Fruit fly (Drosophila melanogaster) whole organism, prepupa: ENCODE data around the gene Oatp33Eb.
A peak's percentile ranks its signal among the peaks of the same experiment; 100 is the strongest.

Experiments used
- CG10631 ChIP-seq: fragments of 200-800 bp; sonication (Bioruptor generic); optimal IDR thresholded peaks from 2 replicates; lab custom pipeline; 2016; ENCODE audit warnings: missing biosample characterization, missing genetic modification characterization
- CG10669 ChIP-seq: fragments of 200-800 bp; sonication (Bioruptor generic); optimal IDR thresholded peaks from 3 replicates; lab custom pipeline; 2018; ENCODE audit warnings: missing biosample characterization, mild to moderate bottlenecking, missing genetic modification characterization, moderate library complexity
- CG11762 ChIP-seq: fragments of 200-800 bp; sonication (Bioruptor generic); optimal IDR thresholded peaks from 3 replicates; lab custom pipeline; 2016; ENCODE audit warnings: missing biosample characterization, missing genetic modification characterization; ENCODE audit not compliant: insufficient read depth
- CG11902 ChIP-seq: fragments of 200-800 bp; sonication (Bioruptor generic); optimal IDR thresholded peaks from 3 replicates; lab custom pipeline; 2016; ENCODE audit warnings: missing biosample characterization, missing genetic modification characterization
- CG16779 ChIP-seq: fragments of 200-800 bp; sonication (Bioruptor generic); optimal IDR thresholded peaks from 3 replicates; lab custom pipeline; 2017; ENCODE audit warnings: missing biosample characterization, mild to moderate bottlenecking, missing genetic modification characterization
- CG32006 ChIP-seq: fragments of 200-800 bp; sonication (Bioruptor generic); optimal IDR thresholded peaks from 3 replicates; lab custom pipeline; 2017; ENCODE audit warnings: missing biosample characterization, mild to moderate bottlenecking, missing genetic modification characterization
- CG4318 ChIP-seq: fragments of 200-800 bp; sonication (Bioruptor generic); optimal IDR thresholded peaks from 3 replicates; lab custom pipeline; 2017; ENCODE audit warnings: missing biosample characterization, mild to moderate bottlenecking, missing genetic modification characterization
- CG6163 ChIP-seq: fragments of 200-800 bp; sonication (Bioruptor generic); IDR thresholded peaks from 3 replicates; pipeline ENCODE4 v1.3.6; 2022; ENCODE audit warnings: missing biosample characterization, missing genetic modification characterization
- CG6276 ChIP-seq: fragments of 200-800 bp; sonication (Bioruptor generic); optimal IDR thresholded peaks from 2 replicates; lab custom pipeline; 2017; ENCODE audit warnings: missing biosample characterization, mild to moderate bottlenecking, missing genetic modification characterization
- CG6854 ChIP-seq: fragments of 200-800 bp; sonication (Bioruptor generic); optimal IDR thresholded peaks from 2 replicates; lab custom pipeline; 2017; ENCODE audit warnings: missing biosample characterization, mild to moderate bottlenecking, missing genetic modification characterization
- CG8119 ChIP-seq: fragments of 200-800 bp; sonication (Bioruptor generic); IDR thresholded peaks from 3 replicates; pipeline ENCODE4 v1.3.6; 2022; ENCODE audit warnings: missing biosample characterization, missing genetic modification characterization
- CG8319 ChIP-seq: fragments of 200-800 bp; sonication (Bioruptor generic); optimal IDR thresholded peaks from 3 replicates; lab custom pipeline; 2016; ENCODE audit warnings: missing biosample characterization, missing genetic modification characterization
- CG8632 ChIP-seq: fragments of 200-800 bp; sonication (Bioruptor generic); optimal IDR thresholded peaks from 3 replicates; lab custom pipeline; 2016; ENCODE audit warnings: missing biosample characterization, missing genetic modification characterization
- Eip78C ChIP-seq: fragments of 200-800 bp; sonication (Bioruptor generic); peaks from one replicate; lab custom pipeline; 2016; ENCODE audit warnings: missing biosample characterization, missing genetic modification characterization
- Eip93F ChIP-seq: fragments of 200-800 bp; sonication (Bioruptor generic); optimal IDR thresholded peaks from 2 replicates; lab custom pipeline; 2016; ENCODE audit warnings: missing biosample characterization, mild to moderate bottlenecking, missing genetic modification characterization
- Hr38 ChIP-seq: sonication (Bioruptor generic); optimal IDR thresholded peaks from 2 replicates; lab custom pipeline; 2016; ENCODE audit warnings: missing biosample characterization, missing genetic modification characterization
- Hr39 ChIP-seq: fragments of 200-800 bp; sonication (Bioruptor generic); optimal IDR thresholded peaks from 2 replicates; lab custom pipeline; 2016; ENCODE audit warnings: missing biosample characterization, missing genetic modification characterization
- Lpt ChIP-seq: fragments of 200-800 bp; sonication (Bioruptor generic); optimal IDR thresholded peaks from 3 replicates; lab custom pipeline; 2016; ENCODE audit warnings: missing biosample characterization, missing genetic modification characterization
- Sox14 ChIP-seq: fragments of 200-800 bp; sonication (Bioruptor generic); optimal IDR thresholded peaks from 3 replicates; lab custom pipeline; 2016; ENCODE audit warnings: missing biosample characterization, missing genetic modification characterization
- Sox15 ChIP-seq: fragments of 200-800 bp; sonication (Bioruptor generic); optimal IDR thresholded peaks from 3 replicates; lab custom pipeline; 2016; ENCODE audit warnings: missing biosample characterization, missing genetic modification characterization
- achi ChIP-seq: fragments of 200-800 bp; sonication (Bioruptor generic); optimal IDR thresholded peaks from 3 replicates; lab custom pipeline; 2016; ENCODE audit warnings: missing biosample characterization, missing genetic modification characterization
- dac ChIP-seq: fragments of 200-800 bp; sonication (Bioruptor generic); optimal IDR thresholded peaks from 2 replicates; lab custom pipeline; 2017; ENCODE audit warnings: missing biosample characterization, mild to moderate bottlenecking, missing genetic modification characterization
- eg ChIP-seq: fragments of 200-800 bp; sonication (Bioruptor generic); IDR thresholded peaks from 3 replicates; pipeline ENCODE4 v1.3.6; 2022; ENCODE audit warnings: missing biosample characterization, missing genetic modification characterization
- fd59A ChIP-seq: fragments of 200-800 bp; sonication (Bioruptor generic); optimal IDR thresholded peaks from 2 replicates; lab custom pipeline; 2017; ENCODE audit warnings: missing biosample characterization, mild to moderate bottlenecking, missing genetic modification characterization, missing genetic modification reagents
- fd85E ChIP-seq: fragments of 200-800 bp; sonication (Bioruptor generic); optimal IDR thresholded peaks from 3 replicates; lab custom pipeline; 2016; ENCODE audit warnings: missing biosample characterization, missing genetic modification characterization
- fkh ChIP-seq: fragments of 200-800 bp; sonication (Bioruptor generic); optimal IDR thresholded peaks from 3 replicates; lab custom pipeline; 2017; ENCODE audit warnings: missing biosample characterization, mild to moderate bottlenecking, missing genetic modification characterization, moderate library complexity
- pdm3 ChIP-seq: fragments of 200-800 bp; sonication (Bioruptor generic); optimal IDR thresholded peaks from 3 replicates; lab custom pipeline; 2016; ENCODE audit warnings: missing biosample characterization, missing genetic modification characterization
- ss ChIP-seq, 2 experiments: fragments of 200-800 bp; sonication (Bioruptor generic); optimal IDR thresholded peaks; 2 replicates in 1 of 2; 3 replicates in 1 of 2; lab custom pipeline; 2017 to 2018; ENCODE audit warnings: mild to moderate bottlenecking in 2 of 2, missing biosample characterization in 2 of 2, missing genetic modification characterization in 2 of 2, moderate library complexity in 1 of 2
- svp ChIP-seq: fragments of 200-800 bp; sonication (Bioruptor generic); peaks from one replicate; lab custom pipeline; 2016; ENCODE audit warnings: missing biosample characterization, missing genetic modification characterization
- topi ChIP-seq: fragments of 200-800 bp; sonication (Bioruptor generic); optimal IDR thresholded peaks from 3 replicates; lab custom pipeline; 2016; ENCODE audit warnings: missing biosample characterization, missing genetic modification characterization

The Oatp33Eb gene

DNA sequence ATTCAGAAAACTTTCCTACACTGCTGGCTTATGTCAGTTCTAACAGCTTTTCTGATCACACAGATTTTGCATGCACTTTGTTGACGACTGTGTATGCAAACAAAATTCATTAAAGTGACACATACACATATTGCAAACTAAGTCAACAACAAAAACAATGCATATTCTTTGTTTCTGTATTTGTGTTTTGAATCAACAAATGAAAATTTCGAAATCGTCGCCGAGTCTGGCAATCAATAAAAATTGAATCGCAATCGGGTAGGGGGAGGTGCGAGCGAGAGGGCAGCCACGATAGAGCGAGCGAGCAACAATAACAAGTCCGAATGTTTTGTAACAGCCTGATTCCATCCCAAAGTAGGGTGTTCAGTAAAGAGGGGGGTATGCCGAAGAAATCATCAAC, 14.8 kb downstream of the Oatp33Eb start (continued):
- TF ChIP-seq dac (no peak), CG11762 (no peak), CG8319 (GFP tag; lab: Kevin White, UChicago) (no peak), CG4318 (GFP tag; lab: Kevin White, UChicago) (no peak)

DNA sequence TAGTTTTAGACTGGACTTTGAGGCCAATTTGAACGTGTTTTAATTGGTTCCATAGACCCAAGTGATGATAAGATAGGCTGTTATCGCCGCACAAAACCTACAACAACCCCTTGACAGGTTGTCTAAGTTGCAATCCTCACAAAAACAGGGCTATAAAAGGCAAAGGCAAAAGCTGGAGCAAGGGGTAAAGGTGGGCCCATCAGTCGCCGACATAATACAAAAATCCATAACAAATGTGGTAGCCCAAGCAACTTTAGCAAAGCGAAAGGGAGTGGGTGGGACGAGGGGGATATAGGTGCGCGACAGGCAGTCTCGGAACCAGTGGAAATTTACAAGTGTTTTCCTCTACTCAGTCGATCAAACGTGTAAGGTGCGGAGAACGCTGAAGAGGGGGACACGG, 15.8 kb downstream of the Oatp33Eb start:
- TF ChIP-seq CG32006 (GFP tag; lab: Kevin White, UChicago) (no peak), fkh (GFP tag; lab: Kevin White, UChicago) (peak; percentile 15), svp (no peak)

DNA sequence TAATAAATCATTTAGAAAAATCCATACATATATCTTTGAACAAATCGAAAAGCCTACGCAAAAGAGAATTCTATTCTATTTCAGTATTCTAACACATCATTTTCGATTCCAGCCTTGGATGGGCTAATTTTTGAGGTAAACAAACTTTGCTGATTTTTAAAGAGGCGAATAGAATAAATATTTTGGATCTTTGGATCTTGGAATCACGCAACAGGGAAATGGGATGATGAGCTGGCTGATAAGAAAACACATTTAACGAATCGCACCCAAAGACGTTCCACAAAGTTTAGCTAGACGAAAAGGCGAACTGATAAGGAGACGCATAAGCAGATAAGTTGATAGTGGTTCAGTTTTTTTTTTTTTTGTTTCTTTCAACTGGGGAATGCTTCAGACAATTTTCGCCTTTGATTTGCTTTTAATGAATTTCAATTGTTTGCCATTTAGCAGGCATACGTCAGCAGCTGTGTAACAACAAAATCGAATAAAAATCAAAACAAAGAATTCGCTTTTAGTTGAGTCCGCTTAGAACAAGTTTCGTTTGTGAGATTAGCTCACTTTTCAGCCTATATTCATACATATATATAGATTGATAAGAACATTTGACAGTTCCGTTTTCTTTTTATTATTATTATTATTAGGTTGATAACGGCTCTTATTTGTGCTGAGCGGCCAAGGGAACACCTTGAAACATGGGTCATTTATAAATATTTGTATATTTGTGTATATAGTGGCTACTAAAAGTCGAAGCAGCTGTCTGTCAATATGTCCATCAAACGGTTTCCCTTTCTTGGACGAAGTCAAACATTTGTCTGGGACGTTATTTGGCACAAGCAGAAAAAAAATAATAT, 17.1 kb downstream of the Oatp33Eb start:
- no peak for TF ChIP-seq Sox15 (GFP tag; lab: Kevin White, UChicago)
- TF ChIP-seq CG8119 (GFP tag; lab: Robert Waterston, UW) = no peak
- TF ChIP-seq Eip78C (GFP tag; lab: Kevin White, UChicago) = peak; percentile 20
- peak; percentile 77 for TF ChIP-seq fkh (GFP tag; lab: Kevin White, UChicago)
- TF ChIP-seq CG10669 (GFP tag; lab: Kevin White, UChicago) = no peak
- TF ChIP-seq achi (GFP tag; lab: Kevin White, UChicago) = no peak
- TF ChIP-seq topi = no peak
- no peak for TF ChIP-seq CG8319 (GFP tag; lab: Kevin White, UChicago)
- TF ChIP-seq CG16779 = no peak
- TF ChIP-seq Hr39 (GFP tag; lab: Kevin White, UChicago) = no peak
- TF ChIP-seq, all 60 proteins: peak for 2

DNA sequence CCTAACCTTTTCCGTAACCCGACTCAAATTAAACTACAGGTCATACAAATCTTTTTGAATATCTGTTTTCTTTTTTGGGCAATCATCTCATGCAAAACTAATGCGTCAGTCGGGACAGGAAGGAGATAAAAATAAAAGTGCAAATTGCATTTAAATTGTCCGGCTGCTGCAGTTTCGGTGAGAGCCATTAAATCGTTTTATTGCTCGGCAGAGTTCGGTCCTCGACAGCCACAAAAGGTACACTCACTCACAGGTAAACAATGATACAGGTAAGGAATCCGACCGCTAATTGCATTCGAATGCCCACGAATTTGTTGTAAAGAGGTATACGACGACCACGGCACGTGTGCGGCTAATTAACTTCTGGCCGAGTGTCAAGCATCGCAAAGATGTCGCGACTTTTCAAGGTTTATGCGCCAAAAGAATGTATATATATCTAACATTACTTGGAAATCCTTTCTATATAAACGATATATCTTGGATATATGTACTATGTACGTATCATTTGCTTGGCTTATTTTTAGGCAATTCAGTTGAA, 18.3 kb downstream of the Oatp33Eb start:
- no peak for TF ChIP-seq Eip78C (GFP tag; lab: Kevin White, UChicago)
- TF ChIP-seq dac = no peak
- no peak for TF ChIP-seq fd85E (GFP tag; lab: Kevin White, UChicago)
- no peak for TF ChIP-seq CG10631 (GFP tag; lab: Kevin White, UChicago)
- no peak for TF ChIP-seq CG4318 (GFP tag; lab: Kevin White, UChicago)
- TF ChIP-seq CG6163 (GFP tag; lab: Robert Waterston, UW) = no peak
- TF ChIP-seq Sox14 (GFP tag; lab: Kevin White, UChicago) = no peak
- TF ChIP-seq pdm3 (GFP tag; lab: Kevin White, UChicago) = no peak
- no peak for TF ChIP-seq CG8632
- no peak for TF ChIP-seq topi
- no peak for TF ChIP-seq CG11902 (GFP tag; lab: Kevin White, UChicago)
- no peak for TF ChIP-seq ss (GFP tag; optimal IDR thresholded peaks at IDR 0.05; lab: Kevin White, UChicago)
- TF ChIP-seq Hr38 (GFP tag; lab: Kevin White, UChicago) = no peak

DNA sequence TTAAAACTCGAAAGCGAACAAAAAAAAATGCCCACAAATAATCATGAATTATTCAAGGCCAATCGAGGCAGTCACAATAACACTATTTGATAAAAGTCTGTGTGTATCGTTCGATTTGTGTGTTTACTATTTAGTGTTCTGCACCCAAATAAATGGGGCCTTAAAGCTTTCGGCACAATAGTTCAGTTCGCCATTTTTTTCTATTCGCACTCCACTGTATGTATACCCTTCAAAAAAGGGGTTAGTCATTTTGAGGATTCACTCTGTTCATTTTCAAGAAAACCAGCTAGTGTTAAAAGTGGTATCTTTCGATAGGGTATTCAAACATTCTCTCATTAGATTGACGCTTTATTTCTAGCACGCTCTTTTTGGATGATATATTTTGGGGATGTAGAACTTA, 19.4 kb downstream of the Oatp33Eb start:
- TF ChIP-seq fkh (GFP tag; lab: Kevin White, UChicago) (peak; percentile 55), CG8319 (GFP tag; lab: Kevin White, UChicago) (no peak)

DNA sequence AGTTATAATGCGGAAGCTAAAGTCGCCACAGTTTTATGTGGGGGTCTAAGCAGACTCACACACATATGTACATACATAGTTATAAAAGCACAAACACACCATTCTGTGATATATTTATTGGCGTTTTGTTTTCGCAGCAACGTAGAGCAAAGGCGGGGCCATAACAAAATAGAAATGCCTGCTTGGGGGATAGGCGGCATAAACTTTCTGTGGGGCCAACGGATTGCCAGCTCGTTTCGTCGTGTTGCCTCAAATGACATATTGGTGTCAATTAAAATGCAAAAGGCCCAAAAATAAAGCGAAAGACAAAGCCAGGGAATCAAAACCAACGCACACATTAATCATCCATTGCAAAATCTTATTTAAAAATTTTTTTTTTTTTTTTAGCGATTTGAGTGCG, 20.5 kb downstream of the Oatp33Eb start:
- TF ChIP-seq Eip93F (no peak), Eip78C (GFP tag; lab: Kevin White, UChicago) (peak; percentile 4)

DNA sequence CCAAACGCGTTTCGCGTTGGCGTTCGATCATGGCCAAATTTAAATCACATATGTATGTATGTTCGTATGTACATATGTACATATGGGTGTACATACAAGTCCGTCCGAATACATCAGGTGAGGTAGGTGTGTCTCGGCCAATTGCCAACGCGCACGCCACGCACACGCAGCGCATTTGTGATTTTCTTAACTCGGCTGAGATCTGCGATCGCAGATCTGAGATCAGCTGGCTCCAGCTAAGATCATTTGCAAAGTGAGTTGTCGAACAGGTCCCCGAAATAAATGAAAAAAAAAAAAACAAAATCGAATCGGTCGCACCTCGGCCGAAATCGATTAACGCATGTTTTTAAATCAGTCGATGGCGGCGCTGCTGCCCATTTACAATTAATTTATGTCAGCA, 21.0 kb downstream of the Oatp33Eb start:
- no peak for TF ChIP-seq Sox14 (GFP tag; lab: Kevin White, UChicago)

DNA sequence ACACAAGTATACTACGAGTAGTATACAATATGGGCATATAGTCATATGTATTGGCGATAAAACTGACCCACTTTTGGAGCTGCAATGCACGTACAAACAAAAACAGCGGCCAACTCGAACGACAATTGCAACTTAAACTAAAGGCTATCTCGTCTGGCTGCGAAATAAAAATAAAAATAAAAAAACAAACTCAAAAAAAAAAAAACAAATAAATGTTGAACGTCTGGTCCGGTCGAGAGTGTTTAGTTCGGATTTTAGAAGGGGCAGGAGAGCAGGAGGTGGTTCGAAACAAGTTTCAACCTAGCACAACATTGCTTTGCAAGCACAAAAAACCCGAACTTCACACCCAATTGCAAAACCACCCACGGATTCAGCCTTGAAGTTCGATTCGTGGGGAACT, 23.7 kb downstream of the Oatp33Eb start:
- TF ChIP-seq CG6163 (GFP tag; lab: Robert Waterston, UW) (0 out of 3 replicates have a peak, but pooled peaks have one; percentile 6), Eip78C (GFP tag; lab: Kevin White, UChicago) (no peak), CG8119 (GFP tag; lab: Robert Waterston, UW) (peak; percentile 62; the same call in 2 of the 3 replicates), CG32006 (GFP tag; lab: Kevin White, UChicago) (no peak), CG6854 (no peak), CG11762 (no peak), fkh (GFP tag; lab: Kevin White, UChicago) (no peak), eg (GFP tag; lab: Robert Waterston, UW) (peak; percentile 83), fd59A (GFP tag; lab: Kevin White, UChicago) (no peak), Lpt (peak; percentile 36), CG6276 (GFP tag; lab: Kevin White, UChicago) (peak; percentile 39)
